Worm (Caenorhabditis elegans): ENCODE data around the gene pkc-1.

Gene pkc-1

DNA sequence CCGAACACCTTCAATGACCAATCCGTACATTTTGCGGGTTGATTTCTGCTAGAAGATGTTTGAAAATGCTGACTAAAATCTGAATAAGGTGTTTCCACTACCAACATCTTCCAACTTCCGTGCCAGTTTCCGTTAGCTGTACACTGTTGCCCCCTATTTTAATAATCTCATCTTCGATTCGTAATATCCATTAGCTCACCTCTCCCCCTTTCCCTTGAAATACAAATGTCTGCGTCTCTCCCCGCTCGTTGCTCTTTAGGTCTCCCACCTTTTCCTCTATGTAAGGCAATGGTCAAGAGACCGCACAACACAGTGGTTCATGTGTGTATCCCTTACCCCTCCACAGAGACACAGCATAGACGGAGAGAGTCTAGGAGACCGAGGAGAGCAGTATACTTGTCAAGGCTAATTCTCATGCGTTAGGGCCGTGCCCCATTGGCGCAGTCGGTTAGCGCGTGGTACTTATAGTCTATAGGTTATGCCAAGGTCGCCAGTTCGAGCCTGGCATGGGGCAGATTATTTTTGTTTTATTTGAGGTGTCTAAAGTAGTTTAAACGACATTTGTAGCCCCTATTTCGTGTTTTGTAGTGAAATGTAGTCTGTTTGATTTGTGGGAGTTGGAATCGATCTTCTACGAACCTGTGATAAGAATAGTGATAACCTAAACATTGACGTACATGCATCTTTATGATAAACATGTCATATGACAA lies 30.1 kb downstream of the pkc-1 start, which contains the start of gene gcy-33 (continued):
- TF ChIP-seq fkh-4 (tag; optimal IDR thresholded peaks at IDR 0.05; ENCODE audit: borderline replicate concordance) (no peak), C16A3.4 (tag; optimal IDR thresholded peaks at IDR 0.05) (peak; percentile 81), sup-37 (GFP tag; optimal IDR thresholded peaks at IDR 0.05) (no peak), grh-1 (GFP tag; IDR thresholded peaks at IDR 0.05) (0 out of 2 replicates have a peak, but pooled peaks have one; percentile 18), nhr-77 (tag; optimal IDR thresholded peaks at IDR 0.05) (peak; percentile 43), fos-1 (tag; optimal IDR thresholded peaks at IDR 0.05) (peak; percentile 35), swsn-7 (tag; optimal IDR thresholded peaks at IDR 0.05) (peak; percentile 88), hlh-17 (GFP tag; optimal IDR thresholded peaks at IDR 0.05; ENCODE audit: borderline replicate concordance) (no peak), irx-1 (tag; optimal IDR thresholded peaks at IDR 0.05) (peak; percentile 60), tbx-2 (tag; optimal IDR thresholded peaks at IDR 0.05) (peak; percentile 76), elt-3 (tag; optimal IDR thresholded peaks at IDR 0.05) (peak in 5 of 6 experiments; percentile 17 to 58 (median 43)), pax-3 (tag; optimal IDR thresholded peaks at IDR 0.05) (peak; percentile 83), F16B12.6 (tag; optimal IDR thresholded peaks at IDR 0.05) (peak; percentile 25), nhr-76 (tag; optimal IDR thresholded peaks at IDR 0.05) (peak; percentile 24), dsc-1 (tag; optimal IDR thresholded peaks at IDR 0.05) (peak; percentile 81), ztf-11 (tag; optimal IDR thresholded peaks at IDR 0.05) (peak in 1 of 2 experiments; percentile 81), lin-14 (GFP tag; optimal IDR thresholded peaks at IDR 0.05) (peak; percentile 81), C34B4.2 (tag; optimal IDR thresholded peaks at IDR 0.05) (no peak), mdl-1 (tag; optimal IDR thresholded peaks at IDR 0.05) (peak in 1 of 2 experiments; percentile 79), tlp-1 (tag; optimal IDR thresholded peaks at IDR 0.05) (peak; percentile 62), nhr-47 (tag; optimal IDR thresholded peaks at IDR 0.05) (peak; percentile 92), zag-1 (tag; optimal IDR thresholded peaks at IDR 0.05) (no peak), nhr-11 (tag; optimal IDR thresholded peaks at IDR 0.05) (peak; percentile 33), C04F5.9 (tag; optimal IDR thresholded peaks at IDR 0.05) (peak; percentile 8), fkh-10 (GFP tag; optimal IDR thresholded peaks at IDR 0.05) (peak; percentile 18), isw-1 (GFP tag; IDR thresholded peaks at IDR 0.05) (no peak), rnt-1 (tag; optimal IDR thresholded peaks at IDR 0.05) (peak; percentile 73), ceh-82 (tag; optimal IDR thresholded peaks at IDR 0.05) (peak; percentile 49 to 71 (median 67)), ceh-8 (GFP tag; optimal IDR thresholded peaks at IDR 0.05) (peak; percentile 75), skn-1 (tag; optimal IDR thresholded peaks at IDR 0.05) (peak; percentile 63), lin-39 (tag; optimal IDR thresholded peaks at IDR 0.05) (no peak), blmp-1 (tag; optimal IDR thresholded peaks at IDR 0.05) (peak; percentile 46), lin-15B (tag; optimal IDR thresholded peaks at IDR 0.05) (no peak)

DNA sequence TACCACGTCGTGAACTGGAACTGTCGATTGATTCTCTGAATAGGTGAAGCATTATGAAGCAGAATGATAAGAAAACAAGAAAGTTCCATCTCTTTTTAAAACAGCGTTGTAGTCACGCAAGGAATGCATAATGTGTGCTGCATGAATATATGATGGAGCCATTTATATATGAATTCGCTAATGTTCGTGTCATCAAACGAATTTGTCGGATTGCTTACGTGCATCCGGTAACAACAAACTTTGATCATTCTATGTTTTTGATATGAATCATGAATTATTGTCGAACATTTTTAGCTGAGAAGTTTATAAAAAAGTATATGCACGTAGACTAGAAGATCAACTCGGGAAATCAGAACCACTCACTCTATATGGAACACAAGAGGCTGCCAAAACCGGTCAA lies 34.6 kb downstream of the pkc-1 start:
- no peak for TF ChIP-seq swsn-7 (tag; optimal IDR thresholded peaks at IDR 0.05)
- TF ChIP-seq dsc-1 (tag; optimal IDR thresholded peaks at IDR 0.05) = no peak
- TF ChIP-seq egl-13 (tag; optimal IDR thresholded peaks at IDR 0.05) = peak; percentile 50
- TF ChIP-seq ztf-11 (tag; optimal IDR thresholded peaks at IDR 0.05) = no peak
- TF ChIP-seq egl-27 (tag; optimal IDR thresholded peaks at IDR 0.05) = no peak

DNA sequence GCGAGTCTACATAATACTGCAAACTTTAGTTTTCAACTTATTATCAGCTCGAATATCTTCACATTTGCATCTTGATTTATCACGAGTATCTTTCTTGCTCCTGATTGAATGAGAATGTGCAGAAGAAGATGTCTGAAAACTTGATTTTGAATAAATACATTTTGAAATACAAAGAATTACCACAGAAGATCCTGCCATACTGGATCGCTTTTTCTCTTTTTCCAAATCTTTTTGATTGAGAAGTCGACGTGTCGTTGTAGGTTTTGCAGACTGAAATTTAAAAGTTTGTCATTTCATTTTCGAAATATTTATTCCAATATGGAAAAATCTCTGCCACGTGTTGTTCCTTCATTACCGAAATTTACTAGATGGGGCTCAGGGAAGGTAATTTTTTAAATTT lies 36.1 kb downstream of the pkc-1 start, which contains the start of gene C52E4.12:
Gene C52E4.12, plus strand, starts transcription at position 301 of the 400 bp plus-strand sequence.
- TF ChIP-seq nhr-19 (GFP tag; conservative IDR thresholded peaks at IDR 0.05) (no peak), nhr-47 (tag; optimal IDR thresholded peaks at IDR 0.05) (no peak), ceh-8 (GFP tag; optimal IDR thresholded peaks at IDR 0.05) (no peak), ztf-11 (tag; optimal IDR thresholded peaks at IDR 0.05) (no peak), C16A3.4 (tag; optimal IDR thresholded peaks at IDR 0.05) (no peak), fkh-8 (tag; optimal IDR thresholded peaks at IDR 0.05) (no peak), irx-1 (tag; optimal IDR thresholded peaks at IDR 0.05) (no peak), lir-3 (tag; optimal IDR thresholded peaks at IDR 0.05; ENCODE audit: poor library complexity) (no peak), vab-15 (tag; optimal IDR thresholded peaks at IDR 0.05) (no peak), swsn-7 (tag; optimal IDR thresholded peaks at IDR 0.05) (no peak), lin-14 (GFP tag; optimal IDR thresholded peaks at IDR 0.05) (no peak), egl-13 (tag; optimal IDR thresholded peaks at IDR 0.05) (no peak), fkh-4 (tag; optimal IDR thresholded peaks at IDR 0.05; ENCODE audit: borderline replicate concordance) (no peak), dpl-1 (GFP tag; optimal IDR thresholded peaks at IDR 0.05) (no peak)

Measured in whole organism, L1 larva.